Worm (Caenorhabditis elegans) whole organism, mixed stage, embryonic: Measurements from ENCODE around the gene Y11D7A.19.

Source experiments
- ces-1 ChIP-seq: fragments of 150-350 bp; optimal IDR thresholded peaks from 2 replicates; lab custom pipeline; 2014; ENCODE audit warnings: missing biosample characterization, missing genetic modification reagents, missing genetic modification characterization
- elt-1 ChIP-seq: sonication (generic microtip); optimal IDR thresholded peaks from 2 replicates; lab custom pipeline; 2017; ENCODE audit warnings: missing genetic modification characterization, mild to moderate bottlenecking, missing compliant biosample characterization, antibody characterized with exemption, moderate library complexity, borderline replicate concordance; ENCODE audit not compliant: insufficient read depth
- lin-13 ChIP-seq: fragments of 150-350 bp; optimal IDR thresholded peaks from 2 replicates; lab custom pipeline; 2014; ENCODE audit warnings: missing biosample characterization, missing genetic modification characterization
- nhr-12 ChIP-seq: fragments of 150-350 bp; optimal IDR thresholded peaks from 2 replicates; lab custom pipeline; 2014; ENCODE audit warnings: missing biosample characterization, missing genetic modification characterization
- nhr-2 ChIP-seq: fragments of 150-350 bp; optimal IDR thresholded peaks from 2 replicates; lab custom pipeline; 2014; ENCODE audit warnings: missing biosample characterization, missing genetic modification characterization
- nhr-237 ChIP-seq: fragments of 150-350 bp; optimal IDR thresholded peaks from 2 replicates; lab custom pipeline; 2014; ENCODE audit warnings: missing biosample characterization, missing genetic modification characterization
- unc-62 ChIP-seq: fragments of 150-350 bp; optimal IDR thresholded peaks from 2 replicates; lab custom pipeline; 2014; ENCODE audit warnings: missing biosample characterization, missing genetic modification reagents, missing genetic modification characterization

ce11 chrIV:9266464-9266863 lies at the start of gene Y11D7A.19:
- TF ChIP-seq nhr-12 (tag; lab: Kevin White, UChicago) (no peak), lin-13 (tag; lab: Kevin White, UChicago) (no peak), nhr-237 (tag; lab: Kevin White, UChicago) (no peak), ces-1 (GFP tag; lab: Kevin White, UChicago) (no peak), unc-62 (GFP tag; lab: Kevin White, UChicago) (no peak), elt-1 (tag; lab: Kevin White, UChicago) (no peak), nhr-2 (tag; lab: Kevin White, UChicago) (no peak)
